Fruit fly (Drosophila melanogaster) whole organism, embryonic: Measurements from ENCODE around the gene CG6443.
A peak's percentile ranks its signal among the peaks of the same experiment; 100 is the strongest.

Experiments
- B-H2 ChIP-seq: fragments of 200-800 bp; sonication (Bioruptor generic); optimal IDR thresholded peaks from 2 replicates; lab custom pipeline; 2018; ENCODE audit warnings: missing biosample characterization, mild to moderate bottlenecking, missing genetic modification characterization
- BtbVII ChIP-seq: fragments of 200-800 bp; sonication (Bioruptor generic); optimal IDR thresholded peaks from 3 replicates; lab custom pipeline; 2017; ENCODE audit warnings: missing biosample characterization, mild to moderate bottlenecking, missing genetic modification characterization
- CG12659 ChIP-seq: fragments of 200-800 bp; sonication (Bioruptor generic); optimal IDR thresholded peaks from 3 replicates; lab custom pipeline; 2017; ENCODE audit warnings: mild to moderate bottlenecking, missing biosample characterization, missing genetic modification reagents, missing genetic modification characterization
- CG13775 ChIP-seq: fragments of 200-800 bp; sonication (Bioruptor generic); optimal IDR thresholded peaks from 3 replicates; lab custom pipeline; 2017; ENCODE audit warnings: missing biosample characterization, mild to moderate bottlenecking, missing genetic modification characterization
- CG14710 ChIP-seq: fragments of 200-800 bp; sonication (Bioruptor generic); optimal IDR thresholded peaks from 3 replicates; lab custom pipeline; 2019; ENCODE audit warnings: missing biosample characterization, mild to moderate bottlenecking, missing genetic modification characterization, moderate library complexity
- CG34224 ChIP-seq: fragments of 200-800 bp; sonication (Bioruptor generic); IDR thresholded peaks from 3 replicates; pipeline ENCODE4 v1.3.6; 2022; ENCODE audit warnings: missing biosample characterization, missing genetic modification characterization; ENCODE audit not compliant: partially characterized antibody
- CG3995 ChIP-seq: fragments of 200-800 bp; sonication (Bioruptor generic); optimal IDR thresholded peaks from 3 replicates; lab custom pipeline; 2016; ENCODE audit warnings: missing biosample characterization, missing genetic modification characterization
- CG7928 ChIP-seq: fragments of 200-800 bp; sonication (Bioruptor generic); optimal IDR thresholded peaks from 2 replicates; lab custom pipeline; 2017; ENCODE audit warnings: missing biosample characterization, mild to moderate bottlenecking, missing genetic modification characterization
- CG8290 ChIP-seq, 3 experiments: fragments of 200-800 bp; sonication (Bioruptor generic); optimal IDR thresholded peaks; 2 replicates each; lab custom pipeline; 2016 to 2019; ENCODE audit warnings: missing biosample characterization in 3 of 3, missing genetic modification characterization in 3 of 3, mild to moderate bottlenecking in 2 of 3, moderate library complexity in 1 of 3
- CG8765 ChIP-seq: fragments of 200-800 bp; sonication (Bioruptor generic); IDR thresholded peaks from 2 replicates; pipeline ENCODE4 v1.3.6; 2022; ENCODE audit warnings: missing biosample characterization, missing genetic modification characterization
- CG8944 ChIP-seq: fragments of 200-800 bp; sonication (Bioruptor generic); optimal IDR thresholded peaks from 3 replicates; lab custom pipeline; 2016; ENCODE audit warnings: missing biosample characterization, missing genetic modification characterization
- CG9609 ChIP-seq: fragments of 200-800 bp; sonication (Bioruptor generic); optimal IDR thresholded peaks from 3 replicates; lab custom pipeline; 2016; ENCODE audit warnings: missing biosample characterization, missing genetic modification characterization
- CG9797 ChIP-seq: fragments of 200-800 bp; sonication (Bioruptor generic); optimal IDR thresholded peaks from 3 replicates; lab custom pipeline; 2018; ENCODE audit warnings: missing biosample characterization, mild to moderate bottlenecking, missing genetic modification characterization
- CHES-1-like ChIP-seq: fragments of 200-800 bp; sonication (Bioruptor generic); optimal IDR thresholded peaks from 2 replicates; lab custom pipeline; 2016; ENCODE audit warnings: missing biosample characterization, missing genetic modification characterization
- CkIIα-i1 ChIP-seq: fragments of 200-800 bp; sonication (Bioruptor generic); IDR thresholded peaks from 2 replicates; pipeline ENCODE4 v1.3.6; 2022; ENCODE audit warnings: missing biosample characterization, missing genetic modification characterization
- CoRest ChIP-seq: fragments of 200-800 bp; sonication (Bioruptor generic); optimal IDR thresholded peaks from 3 replicates; lab custom pipeline; 2018; ENCODE audit warnings: missing biosample characterization, mild to moderate bottlenecking, missing genetic modification characterization, moderate library complexity
- Dbx ChIP-seq: fragments of 200-800 bp; sonication (Bioruptor generic); IDR thresholded peaks from 3 replicates; pipeline ENCODE4 v1.3.6; 2022; ENCODE audit warnings: missing biosample characterization, missing genetic modification characterization
- Dp ChIP-seq: fragments of 200-800 bp; sonication (Bioruptor generic); optimal IDR thresholded peaks from 2 replicates; lab custom pipeline; 2018; ENCODE audit warnings: missing biosample characterization, mild to moderate bottlenecking, missing genetic modification characterization, moderate library complexity
- Fer1 ChIP-seq: fragments of 200-800 bp; sonication (Bioruptor generic); optimal IDR thresholded peaks from 2 replicates; lab custom pipeline; 2017; ENCODE audit warnings: missing biosample characterization, mild to moderate bottlenecking, missing genetic modification characterization
- HLH54F ChIP-seq: fragments of 200-800 bp; sonication (Bioruptor generic); optimal IDR thresholded peaks from 3 replicates; lab custom pipeline; 2016; ENCODE audit warnings: missing biosample characterization, missing genetic modification characterization
- Hsf ChIP-seq: fragments of 200-800 bp; sonication (Bioruptor generic); optimal IDR thresholded peaks from 3 replicates; lab custom pipeline; 2016; ENCODE audit warnings: missing biosample characterization, missing genetic modification characterization
- Mad ChIP-seq: fragments of 200-800 bp; sonication (Bioruptor generic); optimal IDR thresholded peaks from 2 replicates; lab custom pipeline; 2016; ENCODE audit warnings: missing biosample characterization, missing genetic modification characterization
- Med ChIP-seq: fragments of 200-800 bp; sonication (Bioruptor generic); peaks from one replicate; lab custom pipeline; 2016; ENCODE audit warnings: missing biosample characterization, missing genetic modification characterization, mild to moderate bottlenecking, inconsistent platforms, moderate library complexity
- Myb ChIP-seq: fragments of 200-800 bp; sonication (Bioruptor generic); optimal IDR thresholded peaks from 2 replicates; lab custom pipeline; 2016; ENCODE audit warnings: missing biosample characterization, missing genetic modification characterization
- NC2α ChIP-seq: fragments of 200-800 bp; sonication (Bioruptor generic); optimal IDR thresholded peaks from 2 replicates; lab custom pipeline; 2016; ENCODE audit warnings: missing biosample characterization, missing genetic modification characterization
- Nf-YB ChIP-seq: fragments of 200-800 bp; sonication (Bioruptor generic); optimal IDR thresholded peaks from 3 replicates; lab custom pipeline; 2019; ENCODE audit warnings: missing biosample characterization, mild to moderate bottlenecking, missing genetic modification characterization, moderate library complexity
- Optix ChIP-seq: fragments of 200-800 bp; sonication (Bioruptor generic); IDR thresholded peaks from 3 replicates; pipeline ENCODE4 v1.3.6; 2022; ENCODE audit warnings: missing biosample characterization, missing genetic modification characterization
- Trl ChIP-seq, 3 experiments: fragments of >200 bp in 2 of 3; fragments of 200-800 bp in 1 of 3; sonication (Bioruptor generic) in 1 of 3; optimal IDR thresholded peaks; 2 replicates in 1 of 3; 3 replicates in 2 of 3; lab custom pipeline; 2016 to 2017; ENCODE audit warnings: missing biosample characterization in 1 of 3, missing genetic modification characterization in 1 of 3
- bab2 ChIP-seq: fragments of 200-800 bp; sonication (Bioruptor generic); optimal IDR thresholded peaks from 2 replicates; lab custom pipeline; 2016; ENCODE audit warnings: missing biosample characterization, missing genetic modification characterization
- bowl ChIP-seq: fragments of 200-800 bp; sonication (Bioruptor generic); IDR thresholded peaks from 2 replicates; pipeline ENCODE4 v1.3.6; 2022; ENCODE audit warnings: missing biosample characterization, missing genetic modification characterization
- btn ChIP-seq: fragments of 200-800 bp; sonication (Bioruptor generic); optimal IDR thresholded peaks from 2 replicates; lab custom pipeline; 2016; ENCODE audit warnings: missing biosample characterization, missing genetic modification characterization
- chm ChIP-seq: fragments of 200-800 bp; sonication (Bioruptor generic); IDR thresholded peaks from 2 replicates; pipeline ENCODE4 v1.3.6; 2022; ENCODE audit warnings: missing biosample characterization, missing genetic modification characterization
- crc ChIP-seq: fragments of 200-800 bp; sonication (Bioruptor generic); optimal IDR thresholded peaks from 2 replicates; lab custom pipeline; 2016; ENCODE audit warnings: missing biosample characterization, missing genetic modification characterization
- dan ChIP-seq: fragments of 200-800 bp; sonication (Bioruptor generic); IDR thresholded peaks from 2 replicates; pipeline ENCODE4 v1.3.6; 2022; ENCODE audit warnings: missing biosample characterization, missing genetic modification characterization
- fu2 ChIP-seq: fragments of 200-800 bp; sonication (Bioruptor generic); optimal IDR thresholded peaks from 2 replicates; lab custom pipeline; 2016; ENCODE audit warnings: missing biosample characterization, missing genetic modification characterization
- gem ChIP-seq: fragments of 200-800 bp; sonication (Bioruptor generic); optimal IDR thresholded peaks from 2 replicates; lab custom pipeline; 2019; ENCODE audit warnings: missing biosample characterization, mild to moderate bottlenecking, missing genetic modification characterization, moderate library complexity
- hb ChIP-seq: fragments of 200-800 bp; sonication (Bioruptor generic); IDR thresholded peaks from 3 replicates; pipeline ENCODE4 v1.3.6; 2022; ENCODE audit warnings: missing biosample characterization, missing genetic modification characterization; ENCODE audit not compliant: partially characterized antibody
- hbn ChIP-seq: fragments of 200-800 bp; sonication (Bioruptor generic); IDR thresholded peaks from 2 replicates; pipeline ENCODE4 v1.3.6; 2022; ENCODE audit warnings: missing biosample characterization, missing genetic modification characterization; ENCODE audit not compliant: partially characterized antibody
- nerfin-2 ChIP-seq: fragments of 200-800 bp; sonication (Bioruptor generic); IDR thresholded peaks from 2 replicates; pipeline ENCODE4 v1.3.6; 2022; ENCODE audit warnings: missing biosample characterization, missing genetic modification characterization; ENCODE audit not compliant: partially characterized antibody
- nmo ChIP-seq: fragments of 200-800 bp; sonication (Bioruptor generic); optimal IDR thresholded peaks from 2 replicates; lab custom pipeline; 2018; ENCODE audit warnings: missing biosample characterization, mild to moderate bottlenecking, missing genetic modification characterization, moderate library complexity
- pho ChIP-seq: fragments of 200-800 bp; sonication (Bioruptor generic); optimal IDR thresholded peaks from 2 replicates; lab custom pipeline; 2016; ENCODE audit warnings: missing biosample characterization, missing genetic modification characterization
- pzg ChIP-seq: fragments of 200-800 bp; sonication (Bioruptor generic); optimal IDR thresholded peaks from 3 replicates; lab custom pipeline; 2018; ENCODE audit warnings: missing biosample characterization, mild to moderate bottlenecking, missing genetic modification characterization, moderate library complexity
- rib ChIP-seq: fragments of 200-800 bp; sonication (Bioruptor generic); IDR thresholded peaks from 2 replicates; pipeline ENCODE4 v1.3.6; 2022; ENCODE audit warnings: missing biosample characterization, missing genetic modification characterization
- sens ChIP-seq: fragments of 200-800 bp; sonication (Bioruptor generic); peaks from one replicate; lab custom pipeline; 2016; ENCODE audit warnings: missing biosample characterization, missing genetic modification characterization
- so ChIP-seq: fragments of 200-800 bp; sonication (Bioruptor generic); IDR thresholded peaks from 3 replicates; pipeline ENCODE4 v1.3.6; 2022; ENCODE audit warnings: missing biosample characterization, missing genetic modification characterization
- tin ChIP-seq: fragments of 200-800 bp; sonication (Bioruptor generic); optimal IDR thresholded peaks from 3 replicates; lab custom pipeline; 2016; ENCODE audit warnings: missing biosample characterization, missing genetic modification characterization
- tx ChIP-seq: fragments of 200-800 bp; sonication (Bioruptor generic); optimal IDR thresholded peaks from 2 replicates; lab custom pipeline; 2016; ENCODE audit warnings: missing biosample characterization, missing genetic modification characterization
- vnd ChIP-seq: fragments of 200-800 bp; sonication (Bioruptor generic); IDR thresholded peaks from 3 replicates; pipeline ENCODE4 v1.3.6; 2022; ENCODE audit warnings: missing biosample characterization, missing genetic modification characterization; ENCODE audit not compliant: partially characterized antibody
- zfh1 ChIP-seq: fragments of 200-800 bp; sonication (Bioruptor generic); IDR thresholded peaks from 3 replicates; pipeline ENCODE4 v1.3.6; 2022; ENCODE audit warnings: missing biosample characterization, missing genetic modification characterization

The CG6443 gene

dm6 chr2L:10767597-10768188, 38.9 kb downstream of the CG6443 start, which contains the start of gene Ubc2 (continued):
- TF ChIP-seq Fer1 (GFP tag; lab: Kevin White, UChicago): peak; percentile 12
- TF ChIP-seq so (GFP tag; lab: Robert Waterston, UW): 0 out of 3 replicates have a peak, but pooled peaks have one; percentile 32
- peak; percentile 57 for TF ChIP-seq CG14710 (tag; lab: Kevin White, UChicago)
- no peak for TF ChIP-seq chm (GFP tag; lab: Robert Waterston, UW)
- peak; percentile 70 for TF ChIP-seq vnd (GFP tag; lab: Robert Waterston, UW)
- peak; percentile 13 for TF ChIP-seq CG8944 (GFP tag; lab: Kevin White, UChicago)
- TF ChIP-seq Mad: peak; percentile 22
- TF ChIP-seq pzg (GFP tag; lab: Kevin White, UChicago): peak; percentile 86
- TF ChIP-seq Dp (GFP tag; lab: Kevin White, UChicago): peak; percentile 69
- TF ChIP-seq bowl (GFP tag; lab: Robert Waterston, UW): no peak
- TF ChIP-seq Dbx (GFP tag; lab: Robert Waterston, UW): 0 out of 3 replicates have a peak, but pooled peaks have one; percentile 22
- TF ChIP-seq Myb (GFP tag; lab: Kevin White, UChicago): peak; percentile 87
- no peak for TF ChIP-seq BtbVII (GFP tag; lab: Kevin White, UChicago)
- TF ChIP-seq Med (GFP tag; lab: Kevin White, UChicago): peak; percentile 93
- peak; percentile 85 for TF ChIP-seq CG34224 (GFP tag; lab: Robert Waterston, UW)
- TF ChIP-seq sens (GFP tag; lab: Kevin White, UChicago): peak; percentile 81
- no peak for TF ChIP-seq NC2α (GFP tag; lab: Kevin White, UChicago)
- TF ChIP-seq gem (tag; lab: Kevin White, UChicago): no peak
- TF ChIP-seq CG9797: peak; percentile 40
- TF ChIP-seq crc: no peak
- no peak for TF ChIP-seq Optix
- peak; percentile 77 for TF ChIP-seq nerfin-2 (GFP tag; lab: Robert Waterston, UW)
- TF ChIP-seq bab2 (GFP tag; lab: Kevin White, UChicago): peak; percentile 7
- no peak for TF ChIP-seq B-H2 (GFP tag; lab: Kevin White, UChicago)
- no peak for TF ChIP-seq dan (GFP tag; lab: Robert Waterston, UW)
- peak; percentile 20 for TF ChIP-seq HLH54F (GFP tag; lab: Kevin White, UChicago)
- no peak for TF ChIP-seq Trl (optimal IDR thresholded peaks at IDR 0.05; lab: Kevin White, UChicago)
- peak; percentile 22 for TF ChIP-seq Trl (GFP tag; optimal IDR thresholded peaks at IDR 0.05; lab: Kevin White, UChicago)
- no peak for TF ChIP-seq CkIIα-i1 (GFP tag; lab: Robert Waterston, UW)
- TF ChIP-seq pho (GFP tag; lab: Kevin White, UChicago): peak; percentile 46
- no peak for TF ChIP-seq CG3995 (GFP tag; lab: Kevin White, UChicago)
- TF ChIP-seq hb (GFP tag; lab: Robert Waterston, UW): peak; percentile 73
- no peak for TF ChIP-seq tx (GFP tag; lab: Kevin White, UChicago)
- TF ChIP-seq CG13775: peak; percentile 6
- peak; percentile 34 for TF ChIP-seq tin
- peak; percentile 5 for TF ChIP-seq fu2 (GFP tag; lab: Kevin White, UChicago)
- peak; percentile 52 for TF ChIP-seq nmo
- TF ChIP-seq hbn (GFP tag; lab: Robert Waterston, UW): peak; percentile 69
- no peak for TF ChIP-seq Nf-YB (GFP tag; lab: Kevin White, UChicago)
- no peak for TF ChIP-seq CG8765
- TF ChIP-seq CG8290 (GFP tag; optimal IDR thresholded peaks at IDR 0.05; lab: Kevin White, UChicago): peak; percentile 17
- TF ChIP-seq CG8290 (tag; optimal IDR thresholded peaks at IDR 0.05; lab: Kevin White, UChicago): no peak
- peak; percentile 81 for TF ChIP-seq CG12659
- TF ChIP-seq CG9609: peak; percentile 52
- 0 out of 2 replicates have a peak, but pooled peaks have one; percentile 18 for TF ChIP-seq rib
- 0 out of 3 replicates have a peak, but pooled peaks have one; percentile 41 for TF ChIP-seq zfh1 (GFP tag; lab: Robert Waterston, UW)
- peak; percentile 34 for TF ChIP-seq Hsf (GFP tag; lab: Kevin White, UChicago)
- no peak for TF ChIP-seq btn (GFP tag; lab: Kevin White, UChicago)
- TF ChIP-seq CG7928 (GFP tag; lab: Kevin White, UChicago): no peak
- TF ChIP-seq CoRest: peak; percentile 35
- peak; percentile 33 for TF ChIP-seq CHES-1-like (GFP tag; lab: Kevin White, UChicago)
